Worm (Caenorhabditis elegans) whole organism, late embryonic: ENCODE data around the gene B0391.14.

Experiments
- ceh-22 ChIP-seq: sonication (generic microtip); optimal IDR thresholded peaks from 2 replicates; lab custom pipeline; 2017; ENCODE audit warnings: missing biosample characterization, missing genetic modification characterization
- ceh-34 ChIP-seq: sonication (generic microtip); optimal IDR thresholded peaks from 2 replicates; lab custom pipeline; 2016; ENCODE audit warnings: mild to moderate bottlenecking, missing genetic modification characterization, missing compliant biosample characterization
- sox-4 ChIP-seq: sonication (generic microtip); optimal IDR thresholded peaks from 2 replicates; lab custom pipeline; 2017; ENCODE audit warnings: mild to moderate bottlenecking, missing genetic modification characterization, inconsistent platforms, missing compliant biosample characterization
- unc-86 ChIP-seq: sonication (generic microtip); optimal IDR thresholded peaks from 2 replicates; lab custom pipeline; 2016; ENCODE audit warnings: missing genetic modification characterization, missing compliant biosample characterization

DNA sequence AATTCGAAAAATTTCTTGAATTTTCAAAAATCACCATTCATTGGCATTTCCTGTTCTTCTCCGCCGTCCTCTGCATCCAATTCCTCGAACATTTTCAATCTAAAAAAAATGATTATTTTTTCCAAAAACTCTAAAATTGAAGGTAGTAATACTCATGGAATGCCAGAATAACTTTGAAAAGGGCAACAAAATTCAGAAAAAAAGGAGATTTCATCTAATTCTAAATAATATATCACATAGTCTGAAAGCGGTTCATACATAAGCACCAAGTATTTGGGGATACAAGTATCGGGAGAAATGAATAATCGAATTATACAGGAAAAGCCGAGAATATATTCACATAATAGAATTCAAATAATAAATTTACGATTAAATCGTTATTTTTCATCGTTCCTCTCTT is 24.4 kb downstream of the B0391.14 start, which contains the start of gene mdt-28:
- no peak for TF ChIP-seq sox-4 (tag; lab: Kevin White, UChicago)
- TF ChIP-seq ceh-22 (tag; lab: Kevin White, UChicago) = no peak
- TF ChIP-seq unc-86 = no peak
- no peak for TF ChIP-seq ceh-34 (tag; lab: Kevin White, UChicago)
